Worm (Caenorhabditis elegans): ENCODE data around the gene F36H12.9.

The F36H12.9 gene

DNA sequence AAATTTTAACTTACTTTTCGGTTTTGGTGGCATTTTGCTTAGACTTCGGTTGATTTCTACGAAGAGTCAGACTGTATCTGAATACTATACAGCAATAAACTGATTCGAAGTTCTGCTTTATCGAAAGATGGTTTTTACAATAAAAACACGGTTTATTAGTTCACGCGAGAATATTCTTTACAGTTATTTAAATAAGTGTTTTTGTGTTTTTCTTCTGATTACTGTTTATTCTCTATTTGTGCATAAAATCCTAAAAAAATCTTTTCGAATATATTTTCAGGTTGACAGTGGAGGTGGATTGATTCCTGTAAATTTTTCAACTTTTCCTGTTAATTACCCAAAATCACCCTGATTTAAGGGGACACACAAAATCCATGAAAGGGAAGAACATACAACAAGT lies 49.2 kb downstream of the F36H12.9 start, which contains the start of gene ZK354.8:
Gene ZK354.8, minus strand, starts transcription at position 101 of the 400 bp plus-strand sequence.
- no peak for TF ChIP-seq T26A8.4 (GFP tag; IDR thresholded peaks at IDR 0.05)
- no peak for TF ChIP-seq F44E2.7 (GFP tag; IDR thresholded peaks at IDR 0.05)

Data from whole organism, L4 larva.